Worm (Caenorhabditis elegans): ENCODE data around the gene tsp-13.

- TF ChIP-seq nfya-1 (tag; optimal IDR thresholded peaks at IDR 0.05) (no peak), pat-9 (tag; optimal IDR thresholded peaks at IDR 0.05) (no peak), pqm-1 (tag; optimal IDR thresholded peaks at IDR 0.05) (no peak)
Observed at ce11 chrV:19153244-19153643, 662 bp upstream of the tsp-13 start.

Data from whole organism, late embryonic.